1 fruit fly cellular context compared by ENCODE assay signal in the genomic region with DNA sequence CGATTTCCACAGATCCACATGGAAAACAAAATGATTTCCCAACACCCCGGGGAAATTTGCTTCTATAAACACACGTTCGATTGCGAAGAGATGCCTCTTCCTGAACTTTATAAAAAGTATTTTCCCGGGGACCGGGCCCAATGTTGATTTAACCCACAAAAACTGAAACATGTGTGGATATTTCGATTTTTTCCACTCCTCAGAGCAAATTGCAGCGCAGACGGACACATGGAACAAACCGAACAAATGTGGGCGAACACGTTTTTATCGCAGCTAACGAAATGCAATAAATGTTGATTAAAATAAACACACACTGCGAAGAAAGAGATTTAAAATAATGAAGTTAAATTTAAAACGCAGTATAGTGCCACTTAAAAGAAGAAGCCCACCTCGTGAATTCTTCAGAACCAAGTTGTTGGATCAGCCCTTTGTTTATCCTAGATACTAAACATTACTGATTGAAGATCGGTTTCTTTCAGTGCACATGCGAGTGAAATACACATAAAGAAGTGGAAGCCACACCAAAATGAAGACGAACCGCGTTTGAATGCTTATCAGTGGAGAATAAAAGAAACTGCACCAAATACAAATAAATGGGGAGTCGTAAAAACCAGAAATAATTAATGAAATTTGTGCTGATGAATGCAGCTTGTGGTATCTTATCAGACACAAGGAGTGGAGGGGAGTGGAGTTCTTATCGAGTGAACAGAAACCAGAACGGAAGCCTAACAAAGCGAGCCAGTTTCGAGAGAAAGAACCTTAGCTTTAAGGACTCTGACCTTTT.
TF ChIP-seq lines count a peak whose summit lies in the region.

No protein-coding gene starts in this region.

TF ChIP-seq in whole organism, embryonic, 481 proteins besides CTCF, POLR2A, EP300 and RAD21 (continued from another document and continues in another):
- TF ChIP-seq oc (tag; optimal IDR thresholded peaks at IDR 0.05; lab: Kevin White, UChicago) (peak; percentile 89), NC2α (GFP tag; optimal IDR thresholded peaks at IDR 0.05; lab: Kevin White, UChicago) (peak; percentile 70), Fer2 (tag; optimal IDR thresholded peaks at IDR 0.05; lab: Kevin White, UChicago) (no peak), rib (GFP tag; IDR thresholded peaks at IDR 0.05; lab: Robert Waterston, UW) (no peak), H15 (GFP tag; IDR thresholded peaks at IDR 0.05; lab: Robert Waterston, UW) (peak; percentile 79; the same call in 2 of the 3 replicates), zen2 (GFP tag; IDR thresholded peaks at IDR 0.05; lab: Robert Waterston, UW; ENCODE audit: partially characterized antibody) (no peak), CG2199 (GFP tag; IDR thresholded peaks at IDR 0.05; lab: Robert Waterston, UW) (peak; percentile 73; the same call in 2 of the 3 replicates), trem (tag; optimal IDR thresholded peaks at IDR 0.05; lab: Kevin White, UChicago) (peak; percentile 79), CG12236 (GFP tag; optimal IDR thresholded peaks at IDR 0.05; lab: Kevin White, UChicago) (peak; percentile 75), Myb (GFP tag; optimal IDR thresholded peaks at IDR 0.05; lab: Kevin White, UChicago) (peak; percentile 25), CG9437 (GFP tag; optimal IDR thresholded peaks at IDR 0.05; lab: Kevin White, UChicago) (peak; percentile 66), CG33213 (GFP tag; optimal IDR thresholded peaks at IDR 0.05; lab: Kevin White, UChicago) (peak; percentile 82), fd3F (GFP tag; optimal IDR thresholded peaks at IDR 0.05; lab: Kevin White, UChicago) (peak; percentile 21), CG34224 (GFP tag; IDR thresholded peaks at IDR 0.05; lab: Robert Waterston, UW; ENCODE audit: partially characterized antibody) (no peak), trh (GFP tag; optimal IDR thresholded peaks at IDR 0.05; lab: Kevin White, UChicago) (peak; percentile 56), Atf-2 (GFP tag; optimal IDR thresholded peaks at IDR 0.05; lab: Kevin White, UChicago) (peak; percentile 76), CG12071 (GFP tag; optimal IDR thresholded peaks at IDR 0.05; lab: Kevin White, UChicago) (peak; percentile 77), Mrtf (GFP tag; IDR thresholded peaks at IDR 0.05; lab: Robert Waterston, UW) (peak; percentile 81), Nf-YB (GFP tag; optimal IDR thresholded peaks at IDR 0.05; lab: Kevin White, UChicago) (peak; percentile 37), zf30C (GFP tag; optimal IDR thresholded peaks at IDR 0.05; lab: Kevin White, UChicago) (peak; percentile 74), Tbp (GFP tag; optimal IDR thresholded peaks at IDR 0.05; lab: Kevin White, UChicago) (no peak), exex (tag; optimal IDR thresholded peaks at IDR 0.05; lab: Kevin White, UChicago) (peak; percentile 3), Deaf1 (tag; optimal IDR thresholded peaks at IDR 0.05; lab: Kevin White, UChicago) (peak; percentile 48), Bdp1 (GFP tag; optimal IDR thresholded peaks at IDR 0.05; lab: Kevin White, UChicago) (peak; percentile 17), insv (GFP tag; optimal IDR thresholded peaks at IDR 0.05; lab: Kevin White, UChicago) (no peak), CG1832 (GFP tag; optimal IDR thresholded peaks at IDR 0.05; lab: Kevin White, UChicago) (no peak), CG9609 (GFP tag; optimal IDR thresholded peaks at IDR 0.05; lab: Kevin White, UChicago) (peak; percentile 76), H2.0 (GFP tag; IDR thresholded peaks at IDR 0.05; lab: Robert Waterston, UW) (peak; percentile 64), CG3847 (GFP tag; IDR thresholded peaks at IDR 0.05; lab: Robert Waterston, UW) (no peak), luna (GFP tag; optimal IDR thresholded peaks at IDR 0.05; lab: Kevin White, UChicago) (peak; percentile 16), eve (GFP tag; optimal IDR thresholded peaks at IDR 0.05; lab: Kevin White, UChicago) (peak in 1 of 2 experiments; percentile 95), CG10565 (GFP tag; optimal IDR thresholded peaks at IDR 0.05; lab: Kevin White, UChicago) (peak; percentile 15), kni (GFP tag; optimal IDR thresholded peaks at IDR 0.05; lab: Kevin White, UChicago) (peak; percentile 38), CG13296 (GFP tag; optimal IDR thresholded peaks at IDR 0.05; lab: Kevin White, UChicago) (peak; percentile 44), CG13894 (tag; optimal IDR thresholded peaks at IDR 0.05; lab: Kevin White, UChicago) (no peak), C15 (GFP tag; IDR thresholded peaks at IDR 0.05; lab: Robert Waterston, UW) (peak; percentile 60; the same call in 1 of the 3 replicates), Hr3 (GFP tag; optimal IDR thresholded peaks at IDR 0.05; lab: Kevin White, UChicago) (peak; percentile 75), CG1602 (GFP tag; optimal IDR thresholded peaks at IDR 0.05; lab: Kevin White, UChicago) (peak; percentile 67), inv (GFP tag; IDR thresholded peaks at IDR 0.05; lab: Robert Waterston, UW; ENCODE audit: partially characterized antibody) (no peak), bbx (GFP tag; IDR thresholded peaks at IDR 0.05; lab: Robert Waterston, UW; ENCODE audit: partially characterized antibody) (no peak), CG4328 (GFP tag; optimal IDR thresholded peaks at IDR 0.05; lab: Kevin White, UChicago) (peak; percentile 24), CG14441 (GFP tag; IDR thresholded peaks at IDR 0.05; lab: Robert Waterston, UW) (peak; percentile 86), twi (tag; optimal IDR thresholded peaks at IDR 0.05; lab: Kevin White, UChicago) (peak; percentile 97), Mad (GFP tag; optimal IDR thresholded peaks at IDR 0.05; lab: Kevin White, UChicago) (peak; percentile 51), CG10267 (tag; optimal IDR thresholded peaks at IDR 0.05; lab: Kevin White, UChicago) (peak; percentile 78), Dip3 (GFP tag; optimal IDR thresholded peaks at IDR 0.05; lab: Kevin White, UChicago) (no peak), fd64A (GFP tag; optimal IDR thresholded peaks at IDR 0.05; lab: Kevin White, UChicago) (peak; percentile 86), ro (GFP tag; IDR thresholded peaks at IDR 0.05; lab: Robert Waterston, UW) (peak; percentile 37; the same call in 1 of the 2 replicates), Side (GFP tag; optimal IDR thresholded peaks at IDR 0.05; lab: Kevin White, UChicago) (peak; percentile 70), Awh (GFP tag; IDR thresholded peaks at IDR 0.05; lab: Robert Waterston, UW) (peak; percentile 92), Fer3 (tag; optimal IDR thresholded peaks at IDR 0.05; lab: Kevin White, UChicago) (peak; percentile 72), unc-4 (GFP tag; IDR thresholded peaks at IDR 0.05; lab: Robert Waterston, UW; ENCODE audit: partially characterized antibody) (no peak), Nf-YC (tag; optimal IDR thresholded peaks at IDR 0.05; lab: Kevin White, UChicago) (peak; percentile 24), hth (optimal IDR thresholded peaks at IDR 0.05; lab: Kevin White, UChicago) (no peak), CG4617 (GFP tag; optimal IDR thresholded peaks at IDR 0.05; lab: Kevin White, UChicago; ENCODE audit: borderline replicate concordance) (peak; percentile 57), pzg (GFP tag; optimal IDR thresholded peaks at IDR 0.05; lab: Kevin White, UChicago) (no peak), tio (GFP tag; optimal IDR thresholded peaks at IDR 0.05; lab: Kevin White, UChicago) (peak; percentile 71), Sox100B (GFP tag; optimal IDR thresholded peaks at IDR 0.05; lab: Kevin White, UChicago) (peak; percentile 83), D19A (tag; optimal IDR thresholded peaks at IDR 0.05; lab: Kevin White, UChicago) (peak; percentile 87), fru (optimal IDR thresholded peaks at IDR 0.05; lab: Kevin White, UChicago) (no peak), z (GFP tag; IDR thresholded peaks at IDR 0.05; lab: Robert Waterston, UW) (peak; percentile 50; the same call in 1 of the 3 replicates), sisA (GFP tag; IDR thresholded peaks at IDR 0.05; lab: Robert Waterston, UW) (peak; percentile 92), Med (GFP tag; lab: Kevin White, UChicago) (peak; percentile 95), jumu (GFP tag; optimal IDR thresholded peaks at IDR 0.05; lab: Kevin White, UChicago) (peak; percentile 69), btn (GFP tag; optimal IDR thresholded peaks at IDR 0.05; lab: Kevin White, UChicago) (peak; percentile 70), dmrt11E (tag; optimal IDR thresholded peaks at IDR 0.05; lab: Kevin White, UChicago) (peak; percentile 76), Hmx (GFP tag; optimal IDR thresholded peaks at IDR 0.05; lab: Kevin White, UChicago) (no peak), CG16815 (GFP tag; optimal IDR thresholded peaks at IDR 0.05; lab: Kevin White, UChicago) (peak; percentile 15), CG11696 (GFP tag; IDR thresholded peaks at IDR 0.05; lab: Robert Waterston, UW) (peak; percentile 68), run (tag; optimal IDR thresholded peaks at IDR 0.05; lab: Kevin White, UChicago) (peak; percentile 81), Bteb2 (GFP tag; optimal IDR thresholded peaks at IDR 0.05; lab: Kevin White, UChicago) (peak; percentile 30), zfh2 (GFP tag; optimal IDR thresholded peaks at IDR 0.05; lab: Kevin White, UChicago) (no peak), CG7271 (tag; optimal IDR thresholded peaks at IDR 0.05; lab: Kevin White, UChicago) (no peak), PHDP (tag; optimal IDR thresholded peaks at IDR 0.05; lab: Kevin White, UChicago) (peak; percentile 83), CG33557 (GFP tag; optimal IDR thresholded peaks at IDR 0.05; lab: Kevin White, UChicago) (no peak), CG31441 (GFP tag; IDR thresholded peaks at IDR 0.05; lab: Robert Waterston, UW) (peak; percentile 90), CG10654 (GFP tag; optimal IDR thresholded peaks at IDR 0.05; lab: Kevin White, UChicago) (peak; percentile 88), CG10321 (GFP tag; IDR thresholded peaks at IDR 0.05; lab: Robert Waterston, UW) (no peak), dan (GFP tag; IDR thresholded peaks at IDR 0.05; lab: Robert Waterston, UW) (no peak), crol (GFP tag; IDR thresholded peaks at IDR 0.05; lab: Robert Waterston, UW) (peak; percentile 19; the same call in 1 of the 2 replicates), ac (GFP tag; optimal IDR thresholded peaks at IDR 0.05; lab: Kevin White, UChicago) (peak; percentile 2), CG12219 (GFP tag; optimal IDR thresholded peaks at IDR 0.05; lab: Kevin White, UChicago) (peak; percentile 69), gem (tag; optimal IDR thresholded peaks at IDR 0.05; lab: Kevin White, UChicago) (peak; percentile 90), CG15514 (GFP tag; optimal IDR thresholded peaks at IDR 0.05; lab: Kevin White, UChicago) (no peak), Gug (GFP tag; IDR thresholded peaks at IDR 0.05; lab: Robert Waterston, UW) (peak; percentile 75), CG8281 (tag; optimal IDR thresholded peaks at IDR 0.05; lab: Kevin White, UChicago) (peak; percentile 74), CG12769 (tag; optimal IDR thresholded peaks at IDR 0.05; lab: Kevin White, UChicago) (peak; percentile 43), CG14710 (tag; optimal IDR thresholded peaks at IDR 0.05; lab: Kevin White, UChicago) (peak; percentile 83), CG16779 (GFP tag; IDR thresholded peaks at IDR 0.05; lab: Robert Waterston, UW) (no peak), ase (GFP tag; IDR thresholded peaks at IDR 0.05; lab: Robert Waterston, UW) (peak; percentile 86), salm (tag; optimal IDR thresholded peaks at IDR 0.05; lab: Kevin White, UChicago) (peak; percentile 71), sim (GFP tag; IDR thresholded peaks at IDR 0.05; lab: Robert Waterston, UW) (peak; percentile 72), CG8359 (GFP tag; optimal IDR thresholded peaks at IDR 0.05; lab: Kevin White, UChicago; ENCODE audit: borderline replicate concordance) (no peak), Mes4 (GFP tag; optimal IDR thresholded peaks at IDR 0.05; lab: Kevin White, UChicago) (peak; percentile 74), Dref (GFP tag; IDR thresholded peaks at IDR 0.05; lab: Robert Waterston, UW) (no peak), ERR (GFP tag; optimal IDR thresholded peaks at IDR 0.05; lab: Kevin White, UChicago) (no peak), klu (GFP tag; IDR thresholded peaks at IDR 0.05; lab: Robert Waterston, UW) (no peak; the same call in 1 of the 2 replicates), row (GFP tag; IDR thresholded peaks at IDR 0.05; lab: Robert Waterston, UW) (peak; percentile 81), CG17912 (GFP tag; optimal IDR thresholded peaks at IDR 0.05; lab: Kevin White, UChicago) (no peak), MBD-R2 (GFP tag; IDR thresholded peaks at IDR 0.05; lab: Robert Waterston, UW) (no peak), kah (GFP tag; optimal IDR thresholded peaks at IDR 0.05; lab: Kevin White, UChicago) (peak; percentile 78), CG18764 (GFP tag; optimal IDR thresholded peaks at IDR 0.05; lab: Kevin White, UChicago) (peak; percentile 78), lmd (GFP tag; IDR thresholded peaks at IDR 0.05; lab: Robert Waterston, UW) (peak; percentile 86), CG10366 (GFP tag; IDR thresholded peaks at IDR 0.05; lab: Robert Waterston, UW) (peak; percentile 82), CG8290 (GFP tag; optimal IDR thresholded peaks at IDR 0.05; lab: Kevin White, UChicago) (peak; percentile 64), CG8290 (tag; optimal IDR thresholded peaks at IDR 0.05; lab: Kevin White, UChicago) (peak in 1 of 2 experiments; percentile 35), HmgD (GFP tag; optimal IDR thresholded peaks at IDR 0.05; lab: Kevin White, UChicago) (no peak), HHEX (GFP tag; optimal IDR thresholded peaks at IDR 0.05; lab: Kevin White, UChicago) (peak; percentile 83), CG17361 (GFP tag; IDR thresholded peaks at IDR 0.05; lab: Robert Waterston, UW) (peak; percentile 80), CG7839 (tag; optimal IDR thresholded peaks at IDR 0.05; lab: Kevin White, UChicago) (peak; percentile 86), CG10147 (GFP tag; optimal IDR thresholded peaks at IDR 0.05; lab: Kevin White, UChicago) (peak; percentile 24), CG32532 (GFP tag; IDR thresholded peaks at IDR 0.05; lab: Robert Waterston, UW) (peak; percentile 31; the same call in 1 of the 2 replicates), pros (GFP tag; optimal IDR thresholded peaks at IDR 0.05; lab: Kevin White, UChicago) (no peak), Lhr (GFP tag; optimal IDR thresholded peaks at IDR 0.05; lab: Kevin White, UChicago) (peak; percentile 43), schlank (tag; optimal IDR thresholded peaks at IDR 0.05; lab: Kevin White, UChicago) (no peak), gsb (GFP tag; IDR thresholded peaks at IDR 0.05; lab: Robert Waterston, UW) (no peak), tll (GFP tag; optimal IDR thresholded peaks at IDR 0.05; lab: Kevin White, UChicago) (no peak), CG15011 (GFP tag; optimal IDR thresholded peaks at IDR 0.05; lab: Kevin White, UChicago) (peak; percentile 42), prd (optimal IDR thresholded peaks at IDR 0.05; lab: Kevin White, UChicago) (no peak), prd (GFP tag; IDR thresholded peaks at IDR 0.05; lab: Robert Waterston, UW) (peak; percentile 88), CG14667 (GFP tag; IDR thresholded peaks at IDR 0.05; lab: Robert Waterston, UW) (peak; percentile 70), amos (GFP tag; IDR thresholded peaks at IDR 0.05; lab: Robert Waterston, UW; ENCODE audit: partially characterized antibody) (no peak)
